Fruit fly (Drosophila melanogaster) whole organism, prepupa: ENCODE measurements around the gene Ras85D.

Source experiments
- Blimp-1 ChIP-seq: fragments of 200-800 bp; sonication (Bioruptor generic); optimal IDR thresholded peaks from 3 replicates; lab custom pipeline; 2017; ENCODE audit warnings: missing biosample characterization, missing genetic modification characterization, mild to moderate bottlenecking, moderate library complexity, missing genetic modification reagents
- CG8119 ChIP-seq: fragments of 200-800 bp; sonication (Bioruptor generic); IDR thresholded peaks from 3 replicates; pipeline ENCODE4 v1.3.6; 2022; ENCODE audit warnings: missing biosample characterization, missing genetic modification characterization
- Ets21C ChIP-seq: fragments of 200-800 bp; sonication (Bioruptor generic); optimal IDR thresholded peaks from 3 replicates; lab custom pipeline; 2016; ENCODE audit warnings: missing biosample characterization, missing genetic modification characterization
- Sox102F ChIP-seq: fragments of 200-800 bp; sonication (Bioruptor generic); optimal IDR thresholded peaks from 2 replicates; lab custom pipeline; 2016; ENCODE audit warnings: missing biosample characterization, mild to moderate bottlenecking, missing genetic modification characterization

dm6 chr3R:9501489-9502415, 11.1 kb downstream of the Ras85D start:
- TF ChIP-seq Sox102F (GFP tag; lab: Kevin White, UChicago), result no peak
- no peak for TF ChIP-seq Ets21C
- no peak for TF ChIP-seq Blimp-1 (GFP tag; lab: Kevin White, UChicago)
- no peak for TF ChIP-seq CG8119 (GFP tag; lab: Robert Waterston, UW)
